Fruit fly (Drosophila melanogaster) whole organism, adult: ENCODE results near the gene Acyp2.

Experiments
- CG12768 ChIP-seq: fragments of 200-800 bp; sonication (Bioruptor generic); optimal IDR thresholded peaks from 2 replicates; lab custom pipeline; 2017; ENCODE audit warnings: missing biosample characterization, missing genetic modification characterization, mild to moderate bottlenecking, moderate library complexity, missing genetic modification reagents
- CG33017 ChIP-seq: fragments of 200-800 bp; sonication (Bioruptor generic); optimal IDR thresholded peaks from 2 replicates; lab custom pipeline; 2018; ENCODE audit warnings: missing biosample characterization, mild to moderate bottlenecking, missing genetic modification characterization, moderate library complexity
- CG7045 ChIP-seq: fragments of 200-800 bp; sonication (Bioruptor generic); optimal IDR thresholded peaks from 2 replicates; lab custom pipeline; 2017; ENCODE audit warnings: missing biosample characterization, mild to moderate bottlenecking, missing genetic modification characterization
- CG7101 ChIP-seq: fragments of 200-800 bp; sonication (Bioruptor generic); optimal IDR thresholded peaks from 2 replicates; lab custom pipeline; 2018; ENCODE audit warnings: missing biosample characterization, mild to moderate bottlenecking, missing genetic modification characterization, moderate library complexity

DNA sequence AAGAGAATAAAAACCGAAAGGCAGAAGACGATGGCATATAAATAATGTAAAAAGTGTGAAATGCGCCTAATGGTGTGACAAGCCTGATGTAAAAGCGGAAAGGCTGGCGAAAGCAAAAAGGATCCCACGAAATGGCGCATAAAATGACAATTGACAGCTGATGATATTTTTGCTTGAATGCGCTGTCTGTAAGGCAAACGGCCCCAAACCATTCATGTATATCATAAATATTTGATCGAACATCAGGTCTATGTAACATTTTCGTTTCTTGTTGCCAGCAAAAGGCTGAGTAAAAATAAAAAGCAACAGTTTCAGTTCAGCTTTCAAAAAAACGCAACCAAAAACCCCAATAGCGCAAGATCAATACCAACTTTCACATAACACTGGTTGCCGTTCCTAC, 48.1 kb upstream of the Acyp2 start, which contains the start of gene CG4520:
- no peak for TF ChIP-seq CG33017 (tag; lab: Kevin White, UChicago)
- no peak for TF ChIP-seq CG7101 (tag; lab: Kevin White, UChicago)
- TF ChIP-seq CG12768 (GFP tag; lab: Kevin White, UChicago), result no peak
- no peak for TF ChIP-seq CG7045 (GFP tag; lab: Kevin White, UChicago)
